Worm (Caenorhabditis elegans) whole organism, late embryonic: ENCODE results near the gene nemt-1.

Experiments
- C38D4.7 ChIP-seq: fragments of 200-800 bp; sonication (Bioruptor generic); optimal IDR thresholded peaks from 2 replicates; lab custom pipeline; 2018; ENCODE audit warnings: mild to moderate bottlenecking, missing genetic modification characterization, moderate library complexity, missing compliant biosample characterization
- K02D7.2 ChIP-seq: sonication (generic microtip); optimal IDR thresholded peaks from 2 replicates; lab custom pipeline; 2017; ENCODE audit warnings: mild to moderate bottlenecking, missing genetic modification characterization, missing compliant biosample characterization
- T23F11.4 ChIP-seq: fragments of 200-800 bp; sonication (Bioruptor generic); optimal IDR thresholded peaks from 2 replicates; lab custom pipeline; 2018; ENCODE audit warnings: mild to moderate bottlenecking, missing genetic modification characterization, missing compliant biosample characterization
- ama-1 ChIP-seq: fragments of 150-350 bp; optimal IDR thresholded peaks from 2 replicates; lab custom pipeline; 2014
- ceh-19 ChIP-seq: fragments of 200-800 bp; sonication (Bioruptor generic); optimal IDR thresholded peaks from 2 replicates; lab custom pipeline; 2018; ENCODE audit warnings: mild to moderate bottlenecking, missing genetic modification characterization, missing compliant biosample characterization
- ceh-2 ChIP-seq: sonication (generic microtip); optimal IDR thresholded peaks from 2 replicates; lab custom pipeline; 2016; ENCODE audit warnings: missing genotype, missing genetic modification characterization, missing compliant biosample characterization
- ceh-22 ChIP-seq: sonication (generic microtip); optimal IDR thresholded peaks from 2 replicates; lab custom pipeline; 2017; ENCODE audit warnings: missing biosample characterization, missing genetic modification characterization
- ceh-9 ChIP-seq: sonication (generic microtip); optimal IDR thresholded peaks from 2 replicates; lab custom pipeline; 2016; ENCODE audit warnings: mild to moderate bottlenecking, missing genetic modification characterization, inconsistent platforms, missing compliant biosample characterization
- che-1 ChIP-seq: sonication (generic microtip); optimal IDR thresholded peaks from 2 replicates; lab custom pipeline; 2016; ENCODE audit warnings: mild to moderate bottlenecking, missing genetic modification characterization, missing compliant biosample characterization
- dmd-4 ChIP-seq: sonication (generic microtip); optimal IDR thresholded peaks from 2 replicates; lab custom pipeline; 2016; ENCODE audit warnings: borderline replicate concordance, missing genetic modification characterization, missing compliant biosample characterization
- elt-2 ChIP-seq: sonication (generic microtip); optimal IDR thresholded peaks from 2 replicates; lab custom pipeline; 2016; ENCODE audit warnings: missing genetic modification reagents, missing genetic modification characterization, missing compliant biosample characterization
- ets-4 ChIP-seq: sonication (generic microtip); optimal IDR thresholded peaks from 2 replicates; lab custom pipeline; 2016; ENCODE audit warnings: missing genetic modification characterization, missing compliant biosample characterization
- eyg-1 ChIP-seq: sonication (generic microtip); optimal IDR thresholded peaks from 2 replicates; lab custom pipeline; 2016; ENCODE audit warnings: missing genotype, missing genetic modification characterization, missing compliant biosample characterization
- fax-1 ChIP-seq: sonication (generic microtip); optimal IDR thresholded peaks from 2 replicates; lab custom pipeline; 2016; ENCODE audit warnings: missing genotype, missing genetic modification characterization, missing compliant biosample characterization
- hlh-15 ChIP-seq: sonication (generic microtip); optimal IDR thresholded peaks from 2 replicates; lab custom pipeline; 2016; ENCODE audit warnings: missing genetic modification characterization, missing compliant biosample characterization
- hlh-6 ChIP-seq: sonication (generic microtip); optimal IDR thresholded peaks from 2 replicates; lab custom pipeline; 2016; ENCODE audit warnings: missing genotype, missing genetic modification characterization, missing compliant biosample characterization
- hlh-8 ChIP-seq: sonication (generic microtip); optimal IDR thresholded peaks from 2 replicates; lab custom pipeline; 2016; ENCODE audit warnings: missing genotype, missing genetic modification characterization, missing compliant biosample characterization
- lim-6 ChIP-seq: sonication (generic microtip); optimal IDR thresholded peaks from 2 replicates; lab custom pipeline; 2016; ENCODE audit warnings: missing genetic modification characterization, missing compliant biosample characterization
- madf-2 ChIP-seq: sonication (generic microtip); optimal IDR thresholded peaks from 2 replicates; lab custom pipeline; 2017; ENCODE audit warnings: missing genetic modification characterization, missing compliant biosample characterization
- nhr-232 ChIP-seq: sonication (generic microtip); optimal IDR thresholded peaks from 2 replicates; lab custom pipeline; 2016; ENCODE audit warnings: missing genetic modification characterization, missing compliant biosample characterization
- npax-4 ChIP-seq: sonication (generic microtip); optimal IDR thresholded peaks from 2 replicates; lab custom pipeline; 2016; ENCODE audit warnings: missing genetic modification characterization, missing compliant biosample characterization
- pag-3 ChIP-seq: sonication (generic microtip); optimal IDR thresholded peaks from 2 replicates; lab custom pipeline; 2016; ENCODE audit warnings: missing compliant biosample characterization, missing genetic modification characterization, borderline replicate concordance
- pha-2 ChIP-seq: sonication (generic microtip); optimal IDR thresholded peaks from 2 replicates; lab custom pipeline; 2017; ENCODE audit warnings: mild to moderate bottlenecking, missing genetic modification characterization, missing compliant biosample characterization
- pqm-1 ChIP-seq: sonication (generic microtip); optimal IDR thresholded peaks from 2 replicates; lab custom pipeline; 2016; ENCODE audit warnings: missing genetic modification characterization, missing compliant biosample characterization
- rnt-1 ChIP-seq: sonication (generic microtip); optimal IDR thresholded peaks from 2 replicates; lab custom pipeline; 2016; ENCODE audit warnings: missing genetic modification characterization, missing compliant biosample characterization
- sdc-2 ChIP-seq: sonication (generic microtip); optimal IDR thresholded peaks from 2 replicates; lab custom pipeline; 2016; ENCODE audit warnings: missing genotype, missing genetic modification characterization, missing compliant biosample characterization
- sox-2 ChIP-seq: fragments of 200-800 bp; sonication (Bioruptor generic); IDR thresholded peaks from 2 replicates; pipeline ENCODE4 v1.3.6; 2022; ENCODE audit warnings: missing genetic modification reagents, missing genetic modification characterization, missing compliant biosample characterization
- syd-9 ChIP-seq: sonication (generic microtip); optimal IDR thresholded peaks from 2 replicates; lab custom pipeline; 2016; ENCODE audit warnings: mild to moderate bottlenecking, missing genetic modification characterization, moderate library complexity, missing compliant biosample characterization
- tbx-2 ChIP-seq: sonication (generic microtip); optimal IDR thresholded peaks from 2 replicates; lab custom pipeline; 2016; ENCODE audit warnings: missing genetic modification characterization, missing compliant biosample characterization
- unc-3 ChIP-seq, 2 experiments: fragments of 200-800 bp in 1 of 2; sonication (Bioruptor generic) in 1 of 2; sonication (generic microtip) in 1 of 2; conservative IDR thresholded peaks in 1 of 2; optimal IDR thresholded peaks in 1 of 2; 2 replicates each; pipeline versions ENCODE4 v1.3.6 to Lab custom; 2016 to 2022; ENCODE audit warnings: missing compliant biosample characterization in 2 of 2, missing genetic modification characterization in 2 of 2, missing genetic modification reagents in 1 of 2
- unc-42 ChIP-seq: sonication (generic microtip); optimal IDR thresholded peaks from 2 replicates; lab custom pipeline; 2016; ENCODE audit warnings: missing genotype, missing genetic modification characterization, missing compliant biosample characterization
- unc-55 ChIP-seq: sonication (generic microtip); optimal IDR thresholded peaks from 2 replicates; lab custom pipeline; 2017; ENCODE audit warnings: missing biosample characterization, missing genetic modification reagents, missing genetic modification characterization
- zip-5 ChIP-seq: sonication (generic microtip); optimal IDR thresholded peaks from 2 replicates; lab custom pipeline; 2016; ENCODE audit warnings: missing genetic modification characterization, missing compliant biosample characterization

The nemt-1 gene

ce11 chrIV:9336538-9337090 lies 17.4 kb upstream of the nemt-1 start, which contains the start of gene T20D3.5:
TSS of gene T20D3.5 (plus strand) at chrIV:9337040.
- TF ChIP-seq ceh-2 (tag; lab: Kevin White, UChicago) (peak; percentile 7), tbx-2 (peak; percentile 7), fax-1 (tag; lab: Kevin White, UChicago) (no peak)

DNA sequence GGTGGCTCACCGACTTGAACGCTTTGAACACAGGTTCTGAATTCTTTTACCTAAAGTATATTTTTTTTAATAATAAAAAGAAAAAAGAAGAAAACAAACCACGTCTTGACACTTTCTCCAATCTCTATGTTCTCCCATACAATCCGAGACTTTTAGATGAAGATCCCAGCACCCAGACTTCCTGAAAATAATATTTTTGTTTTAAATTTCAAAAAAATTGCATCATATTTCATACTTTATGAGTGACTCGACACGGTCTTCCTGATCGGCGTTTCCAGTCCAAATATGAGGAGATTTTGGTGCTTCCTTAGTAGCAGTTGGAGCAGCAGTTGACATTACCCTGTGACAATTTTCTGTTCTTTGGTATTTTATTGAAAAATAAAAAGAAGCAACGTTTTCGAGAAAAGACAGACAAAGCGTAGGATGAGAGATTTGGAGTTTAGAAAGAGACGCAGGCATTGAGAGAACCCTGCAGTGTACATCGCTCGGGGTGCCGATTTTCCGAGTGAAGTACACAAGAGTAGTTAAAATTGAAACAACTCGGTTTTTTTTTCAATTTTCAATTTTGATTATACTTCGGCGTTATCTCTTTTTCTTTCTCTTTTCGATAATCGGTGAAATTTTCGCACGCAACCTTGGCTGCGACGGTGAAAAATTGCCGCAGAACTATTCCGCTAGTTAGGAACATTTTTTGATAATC lies 16.5 kb upstream of the nemt-1 start, which contains the start of the genes coa-4 and T20D3.14:
Gene coa-4, minus strand, starts transcription at position 51 of the 700 bp plus-strand sequence.
Gene T20D3.14, minus strand, starts transcription at position 358 of the 700 bp plus-strand sequence.
- TF ChIP-seq pha-2 (tag; lab: Kevin White, UChicago) (no peak), dmd-4 (tag; lab: Kevin White, UChicago) (no peak), zip-5 (tag; lab: Kevin White, UChicago) (no peak), fax-1 (tag; lab: Kevin White, UChicago) (no peak), ets-4 (tag; lab: Kevin White, UChicago) (no peak), hlh-6 (tag; lab: Kevin White, UChicago) (no peak), ceh-19 (GFP tag; lab: Kevin White, UChicago) (no peak), K02D7.2 (tag; lab: Kevin White, UChicago) (no peak)

DNA sequence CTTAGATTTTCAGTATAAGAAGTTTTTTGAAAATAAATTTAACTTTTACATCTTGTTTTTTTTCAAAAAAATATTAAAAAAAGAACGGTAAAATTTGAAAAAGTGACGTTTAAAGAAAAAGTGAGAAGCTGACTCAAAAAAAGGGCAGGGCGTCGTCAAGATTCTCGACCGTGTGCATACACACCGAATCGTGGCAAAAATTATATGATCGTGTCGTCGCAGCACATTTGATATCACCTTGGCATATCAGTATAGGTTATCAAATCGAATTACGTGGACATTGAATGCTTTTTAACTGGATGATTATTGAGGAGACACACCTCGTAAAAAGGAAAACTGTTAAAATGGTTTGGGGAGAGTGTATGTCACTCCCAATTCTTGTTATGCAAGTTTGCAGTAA lies 13.8 kb upstream of the nemt-1 start:
- peak; percentile 49 for TF ChIP-seq elt-2 (tag; lab: Kevin White, UChicago)
- TF ChIP-seq fax-1 (tag; lab: Kevin White, UChicago) = no peak
- TF ChIP-seq pha-2 (tag; lab: Kevin White, UChicago) = no peak
- TF ChIP-seq pqm-1 (tag; lab: Kevin White, UChicago) = no peak
- TF ChIP-seq, all 69 proteins: peak for 1

- TF ChIP-seq ets-4 (tag; lab: Kevin White, UChicago) (no peak), ama-1 (lab: Kevin White, UChicago) (no peak), nhr-232 (tag; lab: Kevin White, UChicago) (no peak), ceh-22 (tag; lab: Kevin White, UChicago) (no peak), tbx-2 (no peak), zip-5 (tag; lab: Kevin White, UChicago) (no peak), C38D4.7 (GFP tag; lab: Kevin White, UChicago) (no peak), unc-55 (no peak), sox-2 (GFP tag; lab: Robert Waterston, UW) (no peak), rnt-1 (tag; lab: Kevin White, UChicago) (no peak), eyg-1 (tag; lab: Kevin White, UChicago) (no peak), K02D7.2 (tag; lab: Kevin White, UChicago) (no peak), hlh-6 (tag; lab: Kevin White, UChicago) (no peak)
These were observed 11.5 kb upstream of the nemt-1 start, which contains the start of gene nspg-7.1 for ce11 chrIV:9330755-9331154. TSS of gene nspg-7.1 (minus strand) at chrIV:9330855.

ce11 chrIV:9327706-9328105 lies 8.5 kb upstream of the nemt-1 start, which contains the start of gene clec-183:
TSS of gene clec-183 (plus strand) at chrIV:9328006.
- TF ChIP-seq ceh-9 (tag; lab: Kevin White, UChicago) (no peak), zip-5 (tag; lab: Kevin White, UChicago) (no peak), pha-2 (tag; lab: Kevin White, UChicago) (no peak), unc-3 (GFP tag; conservative IDR thresholded peaks at IDR 0.05; lab: Robert Waterston, UW) (no peak), unc-3 (tag; optimal IDR thresholded peaks at IDR 0.05; lab: Kevin White, UChicago) (no peak), hlh-8 (tag; lab: Kevin White, UChicago) (no peak), pag-3 (no peak), syd-9 (tag; lab: Kevin White, UChicago) (no peak), ceh-2 (tag; lab: Kevin White, UChicago) (no peak), unc-42 (no peak), hlh-15 (tag; lab: Kevin White, UChicago) (no peak), che-1 (tag; lab: Kevin White, UChicago) (no peak), sdc-2 (no peak), T23F11.4 (GFP tag; lab: Kevin White, UChicago) (no peak), madf-2 (tag; lab: Kevin White, UChicago) (no peak), elt-2 (tag; lab: Kevin White, UChicago) (no peak), unc-55 (no peak), lim-6 (tag; lab: Kevin White, UChicago) (no peak), npax-4 (tag; lab: Kevin White, UChicago) (no peak)
